Worm (Caenorhabditis elegans) whole organism, late embryonic: ENCODE results near the gene F19B10.2.

ENCODE experiments used
- C08G9.2 ChIP-seq: sonication (generic microtip); optimal IDR thresholded peaks from 2 replicates; lab custom pipeline; 2016; ENCODE audit warnings: mild to moderate bottlenecking, missing genetic modification characterization, moderate library complexity, missing compliant biosample characterization
- K09A11.1 ChIP-seq: sonication (generic microtip); optimal IDR thresholded peaks from 2 replicates; lab custom pipeline; 2017; ENCODE audit warnings: antibody characterized with exemption, mild to moderate bottlenecking, missing genetic modification characterization, missing compliant biosample characterization; ENCODE audit not compliant: insufficient read depth
- ahr-1 ChIP-seq: sonication (generic microtip); optimal IDR thresholded peaks from 2 replicates; lab custom pipeline; 2016; ENCODE audit warnings: missing genetic modification characterization, missing compliant biosample characterization
- ama-1 ChIP-seq: fragments of 150-350 bp; optimal IDR thresholded peaks from 2 replicates; lab custom pipeline; 2014
- ceh-18 ChIP-seq: sonication (generic microtip); optimal IDR thresholded peaks from 2 replicates; lab custom pipeline; 2016; ENCODE audit warnings: missing genetic modification characterization, missing compliant biosample characterization
- ceh-24 ChIP-seq: sonication (generic microtip); optimal IDR thresholded peaks from 2 replicates; lab custom pipeline; 2016; ENCODE audit warnings: mild to moderate bottlenecking, missing genetic modification characterization, missing compliant biosample characterization
- ceh-31 ChIP-seq: sonication (generic microtip); optimal IDR thresholded peaks from 2 replicates; lab custom pipeline; 2016; ENCODE audit warnings: missing genetic modification characterization, missing compliant biosample characterization
- ceh-45 ChIP-seq: fragments of 200-800 bp; sonication (Bioruptor generic); IDR thresholded peaks from 2 replicates; pipeline ENCODE4 v1.3.6; 2022; ENCODE audit warnings: missing genetic modification reagents, missing genetic modification characterization, missing compliant biosample characterization
- ceh-6 ChIP-seq: fragments of 200-800 bp; sonication (Bioruptor generic); optimal IDR thresholded peaks from 2 replicates; lab custom pipeline; 2018; ENCODE audit warnings: mild to moderate bottlenecking, missing genetic modification characterization, missing compliant biosample characterization
- ceh-9 ChIP-seq: sonication (generic microtip); optimal IDR thresholded peaks from 2 replicates; lab custom pipeline; 2016; ENCODE audit warnings: mild to moderate bottlenecking, missing genetic modification characterization, inconsistent platforms, missing compliant biosample characterization
- ets-4 ChIP-seq: sonication (generic microtip); optimal IDR thresholded peaks from 2 replicates; lab custom pipeline; 2016; ENCODE audit warnings: missing genetic modification characterization, missing compliant biosample characterization
- eyg-1 ChIP-seq: sonication (generic microtip); optimal IDR thresholded peaks from 2 replicates; lab custom pipeline; 2016; ENCODE audit warnings: missing genotype, missing genetic modification characterization, missing compliant biosample characterization
- hlh-30 ChIP-seq: sonication (generic microtip); optimal IDR thresholded peaks from 2 replicates; lab custom pipeline; 2017; ENCODE audit warnings: antibody characterized with exemption, missing genetic modification characterization, missing compliant biosample characterization; ENCODE audit not compliant: insufficient read depth
- lim-6 ChIP-seq: sonication (generic microtip); optimal IDR thresholded peaks from 2 replicates; lab custom pipeline; 2016; ENCODE audit warnings: missing genetic modification characterization, missing compliant biosample characterization
- mec-3 ChIP-seq: sonication (generic microtip); optimal IDR thresholded peaks from 2 replicates; lab custom pipeline; 2016; ENCODE audit warnings: borderline replicate concordance, missing genetic modification characterization, missing compliant biosample characterization
- nfya-1 ChIP-seq: sonication (generic microtip); optimal IDR thresholded peaks from 2 replicates; lab custom pipeline; 2017; ENCODE audit warnings: missing genetic modification characterization, mild to moderate bottlenecking, missing compliant biosample characterization, antibody characterized with exemption, moderate library complexity
- nhr-11 ChIP-seq: fragments of 150-350 bp; optimal IDR thresholded peaks from 2 replicates; lab custom pipeline; 2014; ENCODE audit warnings: missing biosample characterization, missing genetic modification characterization
- nhr-232 ChIP-seq: sonication (generic microtip); optimal IDR thresholded peaks from 2 replicates; lab custom pipeline; 2016; ENCODE audit warnings: missing genetic modification characterization, missing compliant biosample characterization
- pat-9 ChIP-seq: fragments of 200-800 bp; sonication (Bioruptor generic); optimal IDR thresholded peaks from 2 replicates; lab custom pipeline; 2018; ENCODE audit warnings: mild to moderate bottlenecking, missing genetic modification characterization, moderate library complexity, missing compliant biosample characterization
- pax-1 ChIP-seq: fragments of 150-350 bp; optimal IDR thresholded peaks from 2 replicates; lab custom pipeline; 2014; ENCODE audit warnings: missing biosample characterization, missing genetic modification characterization
- pqm-1 ChIP-seq: sonication (generic microtip); optimal IDR thresholded peaks from 2 replicates; lab custom pipeline; 2016; ENCODE audit warnings: missing genetic modification characterization, missing compliant biosample characterization
- ref-2 ChIP-seq: sonication (generic microtip); optimal IDR thresholded peaks from 2 replicates; lab custom pipeline; 2016; ENCODE audit warnings: missing genetic modification characterization, missing compliant biosample characterization
- sdc-2 ChIP-seq: sonication (generic microtip); optimal IDR thresholded peaks from 2 replicates; lab custom pipeline; 2016; ENCODE audit warnings: missing genotype, missing genetic modification characterization, missing compliant biosample characterization
- unc-42 ChIP-seq: sonication (generic microtip); optimal IDR thresholded peaks from 2 replicates; lab custom pipeline; 2016; ENCODE audit warnings: missing genotype, missing genetic modification characterization, missing compliant biosample characterization
- unc-55 ChIP-seq: sonication (generic microtip); optimal IDR thresholded peaks from 2 replicates; lab custom pipeline; 2017; ENCODE audit warnings: missing biosample characterization, missing genetic modification reagents, missing genetic modification characterization

F19B10.2 gene

DNA sequence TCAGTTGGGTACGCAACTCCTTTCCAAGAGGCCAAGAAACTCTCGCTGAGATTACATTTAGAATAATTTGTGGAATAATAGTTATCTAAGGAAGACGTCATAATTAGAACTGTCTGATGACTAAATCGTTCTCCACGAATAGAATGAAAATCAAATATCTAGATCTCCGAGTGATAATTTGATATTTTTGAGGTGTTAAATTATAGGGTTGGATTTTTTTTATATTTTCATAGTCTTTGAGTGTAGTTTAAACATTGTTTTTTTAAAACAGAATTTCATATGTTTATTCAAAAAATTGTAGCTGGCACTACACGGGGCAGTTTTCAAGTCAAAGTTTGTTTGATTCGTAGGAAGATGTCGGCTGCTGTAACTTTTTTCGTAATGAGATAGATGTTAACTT is 41.2 kb downstream of the F19B10.2 start, which contains the start of gene srh-99:
Gene srh-99 (minus strand): TSS at position 101 of the 400 bp plus-strand sequence.
- TF ChIP-seq ceh-9 (tag; lab: Kevin White, UChicago) (no peak), pat-9 (tag; lab: Kevin White, UChicago) (no peak), ceh-31 (tag; lab: Kevin White, UChicago) (no peak)

DNA sequence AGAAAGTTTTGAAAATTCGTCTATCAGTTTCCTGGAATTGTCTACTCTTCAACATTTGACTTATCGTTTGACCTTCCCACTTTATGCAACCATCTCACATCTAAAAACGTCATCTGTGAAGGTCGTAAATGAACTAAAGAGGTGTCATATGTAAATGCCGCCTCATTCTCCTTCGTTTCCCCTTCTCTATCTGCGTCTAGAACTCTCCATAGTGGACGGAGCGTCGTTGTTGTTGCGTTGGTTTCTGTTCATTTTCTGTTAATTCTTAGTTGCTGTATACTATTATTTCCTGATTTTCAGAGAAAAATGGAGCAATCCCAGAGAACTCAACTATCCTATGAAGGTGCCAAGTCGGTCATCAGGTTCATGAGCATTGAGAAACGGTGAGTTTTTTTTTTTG is 41.7 kb downstream of the F19B10.2 start, which contains the start of gene fbxc-52:
Gene fbxc-52 (plus strand): TSS at position 301 of the 400 bp plus-strand sequence.
- TF ChIP-seq unc-55 (GFP tag; lab: Kevin White, UChicago) (no peak), nhr-232 (tag; lab: Kevin White, UChicago) (no peak), ceh-24 (tag; lab: Kevin White, UChicago) (no peak), nhr-11 (no peak), pax-1 (tag; lab: Kevin White, UChicago) (no peak), ceh-45 (no peak), ceh-6 (GFP tag; lab: Kevin White, UChicago) (no peak), unc-42 (tag; lab: Kevin White, UChicago) (no peak), pqm-1 (tag; lab: Kevin White, UChicago) (no peak), ceh-18 (tag; lab: Kevin White, UChicago) (no peak), C08G9.2 (no peak), K09A11.1 (no peak), sdc-2 (tag; lab: Kevin White, UChicago) (no peak), eyg-1 (tag; lab: Kevin White, UChicago) (no peak), ahr-1 (no peak), lim-6 (no peak)

DNA sequence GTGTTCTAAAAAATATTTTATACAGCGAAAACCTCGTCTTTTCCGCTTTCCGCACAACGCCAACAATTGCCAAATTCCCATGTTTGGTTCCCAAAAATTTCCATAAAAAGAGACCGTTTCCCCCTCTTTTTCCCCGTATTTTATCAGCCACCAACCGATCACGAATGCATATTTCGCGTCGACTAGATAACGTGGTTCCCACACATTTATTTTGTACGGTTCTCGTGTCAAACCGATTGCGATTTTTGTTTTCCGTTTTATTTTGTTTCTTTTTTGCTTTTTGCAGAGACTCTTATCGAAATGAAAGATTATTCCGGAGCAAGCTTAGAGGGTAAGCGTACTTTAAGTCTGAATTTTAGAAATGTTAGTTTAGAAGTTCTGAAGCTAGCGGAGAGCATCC is 45.7 kb downstream of the F19B10.2 start, which contains the start of gene C46E10.3:
Gene C46E10.3 (plus strand): TSS at position 301 of the 400 bp plus-strand sequence.
- TF ChIP-seq ets-4 (tag; lab: Kevin White, UChicago) (no peak), pat-9 (tag; lab: Kevin White, UChicago) (no peak), nfya-1 (tag; lab: Kevin White, UChicago) (no peak), K09A11.1 (no peak), C08G9.2 (no peak), ama-1 (no peak), ref-2 (no peak), hlh-30 (no peak), pax-1 (tag; lab: Kevin White, UChicago) (no peak)

DNA sequence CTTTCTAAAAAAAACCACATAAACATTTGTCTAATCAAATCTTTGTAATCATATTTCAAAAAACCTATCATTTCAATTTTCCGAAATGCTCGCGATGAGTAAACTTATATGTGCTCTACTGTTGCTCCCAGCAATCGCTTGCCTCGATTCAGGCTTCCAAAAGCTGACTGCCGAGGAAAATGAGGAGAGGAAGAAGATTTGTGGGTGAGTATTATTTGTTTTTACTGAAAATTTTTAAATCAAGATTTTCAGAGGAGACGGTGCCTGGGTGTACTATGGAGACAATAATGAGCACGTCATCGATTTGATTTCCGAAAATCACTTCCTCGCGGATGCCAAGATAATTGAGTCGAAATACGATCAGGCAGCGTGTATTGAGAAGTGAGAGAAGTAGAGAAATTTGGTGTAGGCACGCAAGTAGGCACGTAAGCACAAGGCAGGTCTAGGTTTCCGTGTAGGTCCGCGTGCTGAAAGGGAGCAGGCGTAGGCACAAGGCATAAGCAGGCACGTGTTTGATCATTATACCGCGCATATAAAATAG is 49.0 kb downstream of the F19B10.2 start, which contains the start of gene C46E10.1:
Gene C46E10.1 (plus strand): TSS at position 51 of the 541 bp plus-strand sequence.
- TF ChIP-seq mec-3 (tag; lab: Kevin White, UChicago) (peak; percentile 6), hlh-30 (no peak)
